Worm (Caenorhabditis elegans) whole organism, dauer: ENCODE data around the gene spc-1.

Experiments used
- unc-62 ChIP-seq: sonication (generic microtip); optimal IDR thresholded peaks from 2 replicates; lab custom pipeline; 2017; ENCODE audit warnings: missing biosample characterization, missing genetic modification reagents, missing genetic modification characterization

Gene spc-1

ce11 chrX:3119606-3120005, 7.3 kb downstream of the spc-1 start:
- TF ChIP-seq unc-62 (GFP tag; lab: Kevin White, UChicago): no peak

ce11 chrX:3118596-3119287, 8.1 kb downstream of the spc-1 start:
- TF ChIP-seq unc-62 (GFP tag; lab: Kevin White, UChicago): no peak

ce11 chrX:3117204-3117603, 9.7 kb downstream of the spc-1 start:
- TF ChIP-seq unc-62 (GFP tag; lab: Kevin White, UChicago): no peak

- no peak for TF ChIP-seq unc-62 (GFP tag; lab: Kevin White, UChicago)
Measured at ce11 chrX:3116033-3116876, 10.6 kb downstream of the spc-1 start, which contains the start of gene mai-1. Gene mai-1 (minus strand): TSS chrX:3116589.

ce11 chrX:3115134-3116032, 11.5 kb downstream of the spc-1 start:
- TF ChIP-seq unc-62 (GFP tag; lab: Kevin White, UChicago): no peak

- TF ChIP-seq unc-62 (GFP tag; lab: Kevin White, UChicago): no peak
Measured at ce11 chrX:3114306-3115133, 12.4 kb downstream of the spc-1 start, which contains the start of gene gpd-2. Gene gpd-2 (minus strand): TSS chrX:3114689.

ce11 chrX:3112946-3113427, 13.9 kb downstream of the spc-1 start, which contains the start of gene gpd-3:
Gene gpd-3 (minus strand): TSS chrX:3113341.
- TF ChIP-seq unc-62 (GFP tag; lab: Kevin White, UChicago): no peak

ce11 chrX:3111687-3112086, 15.2 kb downstream of the spc-1 start:
- no peak for TF ChIP-seq unc-62 (GFP tag; lab: Kevin White, UChicago)

ce11 chrX:3111066-3111465, 15.8 kb downstream of the spc-1 start:
- TF ChIP-seq unc-62 (GFP tag; lab: Kevin White, UChicago): no peak

- TF ChIP-seq unc-62 (GFP tag; lab: Kevin White, UChicago): no peak
Measured at ce11 chrX:3110576-3110975, 16.3 kb downstream of the spc-1 start, which contains the start of gene gpcp-1. Gene gpcp-1 (minus strand): TSS chrX:3110628.

ce11 chrX:3108603-3109002, 18.3 kb downstream of the spc-1 start:
- TF ChIP-seq unc-62 (GFP tag; lab: Kevin White, UChicago): no peak

- TF ChIP-seq unc-62 (GFP tag; lab: Kevin White, UChicago): no peak
Measured at ce11 chrX:3106137-3106536, 20.7 kb downstream of the spc-1 start, which contains the start of gene K10B3.5. Gene K10B3.5 (minus strand): TSS chrX:3106479.

ce11 chrX:3102817-3103216, 24.1 kb downstream of the spc-1 start:
- TF ChIP-seq unc-62 (GFP tag; lab: Kevin White, UChicago): no peak

ce11 chrX:3102165-3102564, 24.7 kb downstream of the spc-1 start, which contains the start of gene ztf-13:
Gene ztf-13 (minus strand): TSS chrX:3102175.
- TF ChIP-seq unc-62 (GFP tag; lab: Kevin White, UChicago): no peak
